Worm (Caenorhabditis elegans): Measurements from ENCODE around the gene C30G12.1.

- TF ChIP-seq snpc-4 (tag; optimal IDR thresholded peaks at IDR 0.05) (no peak), fos-1 (tag; optimal IDR thresholded peaks at IDR 0.05) (peak; percentile 67), ceh-28 (tag; optimal IDR thresholded peaks at IDR 0.05) (no peak), ztf-11 (tag; optimal IDR thresholded peaks at IDR 0.05) (no peak), aly-2 (tag; optimal IDR thresholded peaks at IDR 0.05) (no peak), zag-1 (tag; optimal IDR thresholded peaks at IDR 0.05) (no peak)
Measured at ce11 chrII:7255614-7256162, 43.5 kb upstream of the C30G12.1 start, which contains the start of gene F32A5.8.

Measured in whole organism, L3 larva.